Worm (Caenorhabditis elegans): ENCODE measurements around the gene ZK418.11.

The ZK418.11 gene

ce11 chrIII:7068520-7069113 lies 31.5 kb upstream of the ZK418.11 start, which contains the start of the genes ubc-18 and R01H2.8 (continued):
- TF ChIP-seq mep-1 (tag; optimal IDR thresholded peaks at IDR 0.05) (peak; percentile 5), nhr-102 (tag; optimal IDR thresholded peaks at IDR 0.05) (no peak), tag-97 (GFP tag; IDR thresholded peaks at IDR 0.05) (no peak), skn-1 (tag; optimal IDR thresholded peaks at IDR 0.05) (no peak), lin-1 (GFP tag; IDR thresholded peaks at IDR 0.05) (no peak), hmg-1.1 (GFP tag; IDR thresholded peaks at IDR 0.05) (no peak), ceh-82 (tag; optimal IDR thresholded peaks at IDR 0.05) (no peak), F26F4.8 (GFP tag; conservative IDR thresholded peaks at IDR 0.05) (no peak), Y105C5A.15 (GFP tag; IDR thresholded peaks at IDR 0.05) (no peak)

ce11 chrIII:7069981-7070380 lies 30.1 kb upstream of the ZK418.11 start, which contains the start of gene tmem-17:
Gene tmem-17 (plus strand): TSS chrIII:7070281.
- TF ChIP-seq ceh-62 (tag; optimal IDR thresholded peaks at IDR 0.05) (no peak), zfp-2 (tag; optimal IDR thresholded peaks at IDR 0.05) (no peak), Y105C5A.15 (GFP tag; IDR thresholded peaks at IDR 0.05) (no peak), pqm-1 (tag; optimal IDR thresholded peaks at IDR 0.05) (no peak), lin-29 (GFP tag; IDR thresholded peaks at IDR 0.05) (no peak), hlh-11 (tag; optimal IDR thresholded peaks at IDR 0.05) (no peak), mes-2 (tag; optimal IDR thresholded peaks at IDR 0.05; ENCODE audit: poor library complexity, severe bottlenecking) (no peak), dve-1 (tag; optimal IDR thresholded peaks at IDR 0.05; ENCODE audit: insufficient read depth) (no peak), sdz-12 (GFP tag; optimal IDR thresholded peaks at IDR 0.05) (no peak), ceh-82 (tag; optimal IDR thresholded peaks at IDR 0.05) (no peak), nhr-102 (tag; optimal IDR thresholded peaks at IDR 0.05) (no peak), lsy-2 (tag; optimal IDR thresholded peaks at IDR 0.05) (no peak), nhr-10 (tag; optimal IDR thresholded peaks at IDR 0.05) (no peak), nhr-77 (tag; optimal IDR thresholded peaks at IDR 0.05) (no peak), vab-7 (GFP tag; IDR thresholded peaks at IDR 0.05) (no peak), daf-19 (GFP tag; conservative IDR thresholded peaks at IDR 0.05) (no peak), T26A8.4 (GFP tag; IDR thresholded peaks at IDR 0.05) (no peak)

ce11 chrIII:7072452-7072851 lies 27.6 kb upstream of the ZK418.11 start, which contains the start of gene lin-37:
Gene lin-37 (minus strand): TSS chrIII:7072552.
- TF ChIP-seq lin-38 (GFP tag; IDR thresholded peaks at IDR 0.05), result peak; percentile 44; the same call in 1 of the 2 replicates
- TF ChIP-seq duxl-1 (tag; optimal IDR thresholded peaks at IDR 0.05; ENCODE audit: poor library complexity), result no peak

DNA sequence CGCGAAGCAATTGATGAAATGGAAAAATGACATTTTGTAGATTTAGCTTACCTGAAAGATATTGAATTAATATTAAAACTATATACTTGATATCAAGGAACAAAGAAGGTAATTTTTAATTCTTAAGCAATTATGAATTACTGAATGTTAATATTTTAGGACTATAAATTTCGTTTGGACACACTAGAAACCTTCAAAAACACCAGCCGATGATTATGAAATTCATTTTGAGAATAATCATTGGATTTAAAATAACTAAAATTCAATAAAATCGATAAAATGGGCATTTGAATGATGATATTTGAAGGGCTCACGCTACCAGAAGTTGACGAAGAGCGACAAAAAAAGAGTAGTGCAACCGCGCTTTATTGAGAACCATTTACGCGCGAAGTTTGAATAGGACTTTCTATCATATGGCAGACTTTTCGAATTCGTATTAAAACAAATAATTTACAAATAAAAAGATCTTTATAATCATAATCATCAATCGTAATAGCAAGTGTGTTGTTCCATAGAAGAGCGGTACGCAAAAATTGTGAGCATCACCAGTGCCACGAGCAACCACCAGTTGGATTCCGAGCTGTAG lies 26.2 kb upstream of the ZK418.11 start, which contains the start of gene ZK418.5:
TSS of gene ZK418.5 (minus strand) at position 51 of the 586 bp plus-strand sequence.
- TF ChIP-seq nhr-25 (tag; optimal IDR thresholded peaks at IDR 0.05; ENCODE audit: borderline replicate concordance, insufficient read depth) (no peak), sdz-12 (GFP tag; optimal IDR thresholded peaks at IDR 0.05) (no peak), fkh-10 (GFP tag; optimal IDR thresholded peaks at IDR 0.05) (no peak), nhr-48 (tag; optimal IDR thresholded peaks at IDR 0.05) (no peak), zfp-2 (tag; optimal IDR thresholded peaks at IDR 0.05) (no peak), dmd-8 (GFP tag; IDR thresholded peaks at IDR 0.05) (no peak), hlh-11 (tag; optimal IDR thresholded peaks at IDR 0.05) (no peak), F10B5.3 (tag; optimal IDR thresholded peaks at IDR 0.05) (no peak), gei-8 (GFP tag; optimal IDR thresholded peaks at IDR 0.05) (no peak), Y75B8A.6 (GFP tag; IDR thresholded peaks at IDR 0.05) (no peak), rbr-2 (tag; optimal IDR thresholded peaks at IDR 0.05) (peak; percentile 24), aly-2 (tag; optimal IDR thresholded peaks at IDR 0.05) (no peak), daf-8 (GFP tag; IDR thresholded peaks at IDR 0.05) (no peak), fos-1 (tag; optimal IDR thresholded peaks at IDR 0.05) (no peak), spr-1 (tag; optimal IDR thresholded peaks at IDR 0.05) (no peak), mdt-29 (GFP tag; IDR thresholded peaks at IDR 0.05) (no peak), pqm-1 (tag; optimal IDR thresholded peaks at IDR 0.05) (no peak), mxl-3 (GFP tag; optimal IDR thresholded peaks at IDR 0.05) (no peak), nhr-102 (tag; optimal IDR thresholded peaks at IDR 0.05) (no peak), madf-5 (GFP tag; IDR thresholded peaks at IDR 0.05) (no peak), T20F7.1 (GFP tag; optimal IDR thresholded peaks at IDR 0.05) (peak; percentile 25), hlh-30 (tag; optimal IDR thresholded peaks at IDR 0.05; ENCODE audit: insufficient read depth) (peak; percentile 54), lin-15B (tag; optimal IDR thresholded peaks at IDR 0.05) (no peak), D1046.2 (GFP tag; IDR thresholded peaks at IDR 0.05) (no peak), egl-27 (tag; optimal IDR thresholded peaks at IDR 0.05) (no peak)

Data from whole organism, L4 larva.